Worm (Caenorhabditis elegans): Measurements from ENCODE around the gene srbc-36.
A peak's percentile ranks its signal among the peaks of the same experiment; 100 is the strongest.

Gene srbc-36

ce11 chrV:3490435-3490834, at the start of gene srbc-36:
Gene srbc-36 (minus strand): TSS chrV:3490535.
- TF ChIP-seq daf-16 (GFP tag; optimal IDR thresholded peaks at IDR 0.05) (no peak), daf-16 (tag; optimal IDR thresholded peaks at IDR 0.05) (no peak), unc-62 (GFP tag; optimal IDR thresholded peaks at IDR 0.05 in 1 of 2) (peak in 1 of 2 experiments; percentile 44), unc-62 (tag; optimal IDR thresholded peaks at IDR 0.05) (no peak)

DNA sequence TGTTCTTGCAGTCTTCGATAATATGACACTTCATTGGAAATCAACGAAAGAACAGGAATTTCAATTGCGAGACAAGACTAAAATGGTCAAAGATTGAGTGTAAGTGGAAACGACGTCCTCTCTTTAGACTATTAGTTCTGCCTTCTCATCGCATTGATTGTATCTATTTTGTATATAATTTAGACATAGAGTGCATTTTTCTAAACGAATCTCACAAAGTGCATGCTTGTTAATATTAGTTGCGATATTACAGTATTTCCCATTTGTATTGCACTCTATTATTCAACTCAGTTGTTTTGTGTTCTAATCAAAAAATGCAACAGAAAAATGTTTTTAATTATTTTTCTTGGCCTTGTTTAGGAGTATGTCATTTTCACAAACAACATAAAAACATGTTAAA, 48.0 kb upstream of the srbc-36 start, which contains the start of gene nhr-93:
Gene nhr-93, minus strand, starts transcription at position 101 of the 400 bp plus-strand sequence.
- no peak for TF ChIP-seq fkh-10 (GFP tag; optimal IDR thresholded peaks at IDR 0.05)
- TF ChIP-seq egl-43 (GFP tag; IDR thresholded peaks at IDR 0.05), result no peak
- no peak for TF ChIP-seq php-3 (GFP tag; IDR thresholded peaks at IDR 0.05)

DNA sequence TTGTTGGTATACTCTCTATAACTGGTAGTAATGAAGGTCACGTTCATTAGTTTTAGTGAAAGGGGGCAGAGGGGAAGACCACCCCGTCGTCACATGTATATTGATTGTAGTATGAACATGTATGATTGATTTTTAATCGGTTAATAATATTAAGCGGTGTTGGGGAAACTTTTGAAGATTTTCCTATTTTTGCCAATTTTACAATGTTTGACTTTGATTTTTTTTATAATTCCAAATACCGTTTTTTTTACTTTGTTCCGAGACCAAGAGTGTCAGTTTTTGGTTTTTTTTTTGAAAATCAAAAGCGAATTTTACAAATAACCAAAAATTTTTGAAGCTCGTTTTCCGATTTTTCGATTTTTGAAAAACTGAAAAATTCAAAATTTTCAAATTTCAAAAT, 44.9 kb upstream of the srbc-36 start, which contains the start of gene nhr-221:
Gene nhr-221, minus strand, starts transcription at position 101 of the 400 bp plus-strand sequence.
- TF ChIP-seq T20F7.1 (GFP tag; optimal IDR thresholded peaks at IDR 0.05), result no peak
- TF ChIP-seq pqm-1 (tag; optimal IDR thresholded peaks at IDR 0.05), result no peak
- TF ChIP-seq ceh-82 (tag; optimal IDR thresholded peaks at IDR 0.05), result no peak
- no peak for TF ChIP-seq ZK546.5 (tag; optimal IDR thresholded peaks at IDR 0.05)
- TF ChIP-seq nhr-42 (GFP tag; IDR thresholded peaks at IDR 0.05), result no peak
- no peak for TF ChIP-seq ceh-62 (tag; optimal IDR thresholded peaks at IDR 0.05)
- TF ChIP-seq hlh-30 (tag; optimal IDR thresholded peaks at IDR 0.05; ENCODE audit: insufficient read depth), result no peak

ce11 chrV:3530403-3530802, 40.1 kb upstream of the srbc-36 start, which contains the start of gene srbc-66:
Gene srbc-66 (plus strand): TSS chrV:3530703.
- TF ChIP-seq ztf-7 (tag; optimal IDR thresholded peaks at IDR 0.05), result no peak
- no peak for TF ChIP-seq zip-2 (tag; optimal IDR thresholded peaks at IDR 0.05)
- no peak for TF ChIP-seq T26A8.4 (GFP tag; IDR thresholded peaks at IDR 0.05)
- no peak for TF ChIP-seq ceh-32 (tag; optimal IDR thresholded peaks at IDR 0.05; ENCODE audit: poor library complexity)
- no peak for TF ChIP-seq arid-1 (GFP tag; conservative IDR thresholded peaks at IDR 0.05)
- TF ChIP-seq vab-7 (GFP tag; IDR thresholded peaks at IDR 0.05), result no peak
- TF ChIP-seq nhr-48 (tag; optimal IDR thresholded peaks at IDR 0.05), result no peak
- TF ChIP-seq ama-1 (optimal IDR thresholded peaks at IDR 0.05), result no peak
- TF ChIP-seq ceh-28 (tag; optimal IDR thresholded peaks at IDR 0.05), result no peak
- TF ChIP-seq daf-8 (GFP tag; IDR thresholded peaks at IDR 0.05), result no peak
- no peak for TF ChIP-seq zag-1 (tag; optimal IDR thresholded peaks at IDR 0.05)
- TF ChIP-seq nhr-6 (tag; optimal IDR thresholded peaks at IDR 0.05), result no peak
- no peak for TF ChIP-seq D1046.2 (GFP tag; IDR thresholded peaks at IDR 0.05)
- TF ChIP-seq nhr-41 (GFP tag; IDR thresholded peaks at IDR 0.05), result no peak
- no peak for TF ChIP-seq attf-4 (tag; optimal IDR thresholded peaks at IDR 0.05)
- no peak for TF ChIP-seq lim-7 (GFP tag; IDR thresholded peaks at IDR 0.05)
- TF ChIP-seq zfp-3 (GFP tag; conservative IDR thresholded peaks at IDR 0.05), result no peak
- no peak for TF ChIP-seq hmg-1.1 (GFP tag; IDR thresholded peaks at IDR 0.05)
- TF ChIP-seq ZK337.2 (GFP tag; IDR thresholded peaks at IDR 0.05), result no peak

DNA sequence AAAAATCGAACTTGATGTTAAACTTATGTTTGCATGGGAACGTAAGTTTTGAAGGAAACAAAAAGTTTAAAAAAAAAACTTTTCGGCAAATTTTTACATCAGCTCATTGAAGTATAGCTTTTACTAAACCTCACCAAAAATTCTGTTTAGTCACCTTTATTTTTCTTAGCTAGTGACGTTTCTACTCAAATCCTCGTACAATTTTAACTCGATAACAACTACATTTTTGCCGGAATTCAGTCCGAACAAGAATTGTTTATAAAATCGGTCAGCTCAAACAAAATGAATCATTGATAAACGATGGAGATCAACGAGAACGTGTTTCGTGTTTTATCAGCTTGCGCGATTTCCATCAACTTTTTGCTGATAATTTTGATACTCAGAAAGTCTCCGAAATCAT, 36.5 kb upstream of the srbc-36 start, which contains the start of gene str-260:
Gene str-260, plus strand, starts transcription at position 301 of the 400 bp plus-strand sequence.
- no peak for TF ChIP-seq Y75B8A.6 (GFP tag; IDR thresholded peaks at IDR 0.05)
- no peak for TF ChIP-seq ceh-62 (tag; optimal IDR thresholded peaks at IDR 0.05)
- TF ChIP-seq hlh-11 (tag; optimal IDR thresholded peaks at IDR 0.05), result no peak

DNA sequence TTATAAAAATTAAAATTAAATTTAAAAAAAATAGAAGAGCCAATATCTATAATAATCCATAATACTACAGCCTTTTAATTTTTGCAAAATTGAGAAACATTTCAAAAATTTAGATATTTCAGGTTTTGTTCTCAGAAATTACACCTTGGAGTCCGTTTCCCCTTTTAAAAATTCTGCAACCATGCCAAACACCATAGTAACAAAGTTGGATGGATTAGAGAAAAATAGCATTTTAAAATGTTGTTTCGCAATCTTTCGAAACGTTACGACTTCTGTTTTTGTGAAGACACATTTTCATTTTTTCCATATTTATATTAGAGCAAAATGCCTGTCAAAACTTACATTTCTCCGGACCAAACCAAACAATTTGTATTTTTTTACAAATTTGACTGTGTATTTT, 34.6 kb upstream of the srbc-36 start, which contains the start of gene T24A6.7:
Gene T24A6.7, plus strand, starts transcription at position 301 of the 400 bp plus-strand sequence.
- no peak for TF ChIP-seq pqm-1 (tag; optimal IDR thresholded peaks at IDR 0.05)
- no peak for TF ChIP-seq hif-1 (tag; optimal IDR thresholded peaks at IDR 0.05)
- TF ChIP-seq gei-8 (GFP tag; optimal IDR thresholded peaks at IDR 0.05), result no peak
- no peak for TF ChIP-seq Y75B8A.6 (GFP tag; IDR thresholded peaks at IDR 0.05)
- TF ChIP-seq lir-3 (tag; optimal IDR thresholded peaks at IDR 0.05), result no peak
- no peak for TF ChIP-seq R02D3.7 (tag; optimal IDR thresholded peaks at IDR 0.05)
- TF ChIP-seq ctbp-1 (GFP tag; IDR thresholded peaks at IDR 0.05), result no peak
- no peak for TF ChIP-seq mdl-1 (tag; optimal IDR thresholded peaks at IDR 0.05)
- no peak for TF ChIP-seq lin-1 (GFP tag; IDR thresholded peaks at IDR 0.05)
- TF ChIP-seq tra-1 (GFP tag; IDR thresholded peaks at IDR 0.05), result no peak
- no peak for TF ChIP-seq zip-11 (GFP tag; IDR thresholded peaks at IDR 0.05)
- no peak for TF ChIP-seq nhr-237 (tag; optimal IDR thresholded peaks at IDR 0.05)

All from whole organism, L4 larva.